Worm (Caenorhabditis elegans) whole organism, late embryonic: ENCODE results near the gene nlp-7.

ENCODE experiments used
- Y22D7AL.16 ChIP-seq: sonication (generic microtip); optimal IDR thresholded peaks from 2 replicates; lab custom pipeline; 2016; ENCODE audit warnings: missing genetic modification characterization, missing compliant biosample characterization
- ama-1 ChIP-seq: fragments of 150-350 bp; optimal IDR thresholded peaks from 2 replicates; lab custom pipeline; 2014
- elt-2 ChIP-seq: sonication (generic microtip); optimal IDR thresholded peaks from 2 replicates; lab custom pipeline; 2016; ENCODE audit warnings: missing genetic modification reagents, missing genetic modification characterization, missing compliant biosample characterization
- ets-4 ChIP-seq: sonication (generic microtip); optimal IDR thresholded peaks from 2 replicates; lab custom pipeline; 2016; ENCODE audit warnings: missing genetic modification characterization, missing compliant biosample characterization
- hlh-30 ChIP-seq: sonication (generic microtip); optimal IDR thresholded peaks from 2 replicates; lab custom pipeline; 2017; ENCODE audit warnings: antibody characterized with exemption, missing genetic modification characterization, missing compliant biosample characterization; ENCODE audit not compliant: insufficient read depth
- pqm-1 ChIP-seq: sonication (generic microtip); optimal IDR thresholded peaks from 2 replicates; lab custom pipeline; 2016; ENCODE audit warnings: missing genetic modification characterization, missing compliant biosample characterization
- pros-1 ChIP-seq: fragments of 150-350 bp; optimal IDR thresholded peaks from 2 replicates; lab custom pipeline; 2014; ENCODE audit warnings: missing biosample characterization, missing genetic modification reagents, missing genetic modification characterization
- sox-4 ChIP-seq: sonication (generic microtip); optimal IDR thresholded peaks from 2 replicates; lab custom pipeline; 2017; ENCODE audit warnings: mild to moderate bottlenecking, missing genetic modification characterization, inconsistent platforms, missing compliant biosample characterization
- unc-55 ChIP-seq: sonication (generic microtip); optimal IDR thresholded peaks from 2 replicates; lab custom pipeline; 2017; ENCODE audit warnings: missing biosample characterization, missing genetic modification reagents, missing genetic modification characterization
- unc-86 ChIP-seq: sonication (generic microtip); optimal IDR thresholded peaks from 2 replicates; lab custom pipeline; 2016; ENCODE audit warnings: missing genetic modification characterization, missing compliant biosample characterization

ce11 chrX:8638679-8639184, 45.8 kb downstream of the nlp-7 start:
- TF ChIP-seq hlh-30 (tag; lab: Kevin White, UChicago) (no peak), Y22D7AL.16 (tag; lab: Kevin White, UChicago) (no peak), pros-1 (tag; lab: Kevin White, UChicago) (no peak), sox-4 (peak; percentile 56), ama-1 (no peak), ets-4 (no peak), unc-55 (GFP tag; lab: Kevin White, UChicago) (no peak), unc-86 (tag; lab: Kevin White, UChicago) (no peak), elt-2 (tag; lab: Kevin White, UChicago) (peak; percentile 51), pqm-1 (no peak)
